Worm (Caenorhabditis elegans): ENCODE data around the gene ZK1320.11.

ZK1320.11 gene

ce11 chrII:9646122-9646555 lies 21.3 kb upstream of the ZK1320.11 start (continued):
- TF ChIP-seq Y56A3A.18 (GFP tag; IDR thresholded peaks at IDR 0.05), result no peak
- no peak for TF ChIP-seq aptf-2 (GFP tag; conservative IDR thresholded peaks at IDR 0.05)
- TF ChIP-seq attf-5 (GFP tag; optimal IDR thresholded peaks at IDR 0.05), result peak; percentile 67
- no peak for TF ChIP-seq ztf-22 (GFP tag; optimal IDR thresholded peaks at IDR 0.05)
- TF ChIP-seq madf-3 (GFP tag; IDR thresholded peaks at IDR 0.05), result no peak
- no peak for TF ChIP-seq lir-1 (GFP tag; conservative IDR thresholded peaks at IDR 0.05)
- TF ChIP-seq nfya-1 (tag; optimal IDR thresholded peaks at IDR 0.05; ENCODE audit: borderline replicate concordance, insufficient read depth), result no peak
- TF ChIP-seq ztf-3 (GFP tag; optimal IDR thresholded peaks at IDR 0.05), result no peak
- no peak for TF ChIP-seq fkh-3 (tag; optimal IDR thresholded peaks at IDR 0.05)
- no peak for TF ChIP-seq efl-1 (GFP tag; optimal IDR thresholded peaks at IDR 0.05)
- no peak for TF ChIP-seq cebp-1 (GFP tag; IDR thresholded peaks at IDR 0.05)
- peak; percentile 64 for TF ChIP-seq cebp-1 (tag; optimal IDR thresholded peaks at IDR 0.05)
- no peak for TF ChIP-seq T26A5.8 (tag; optimal IDR thresholded peaks at IDR 0.05)
- TF ChIP-seq mcd-1 (GFP tag; IDR thresholded peaks at IDR 0.05), result peak; percentile 60
- no peak for TF ChIP-seq D2030.7 (GFP tag; IDR thresholded peaks at IDR 0.05)
- peak; percentile 58; the same call in 1 of the 2 replicates for TF ChIP-seq dox-1 (GFP tag; IDR thresholded peaks at IDR 0.05)
- no peak for TF ChIP-seq hlh-12 (tag; optimal IDR thresholded peaks at IDR 0.05)
- no peak for TF ChIP-seq sdz-38 (tag; optimal IDR thresholded peaks at IDR 0.05)
- no peak for TF ChIP-seq ztf-6 (GFP tag; IDR thresholded peaks at IDR 0.05)
- TF ChIP-seq sptf-2 (GFP tag; optimal IDR thresholded peaks at IDR 0.05), result no peak
- TF ChIP-seq hrde-1 (tag; optimal IDR thresholded peaks at IDR 0.05; ENCODE audit: borderline replicate concordance), result no peak
- TF ChIP-seq F37B4.10 (GFP tag; IDR thresholded peaks at IDR 0.05), result no peak
- TF ChIP-seq hmg-20 (GFP tag; IDR thresholded peaks at IDR 0.05), result no peak
- TF ChIP-seq akir-1 (GFP tag; optimal IDR thresholded peaks at IDR 0.05), result no peak
- TF ChIP-seq F52B5.7 (tag; optimal IDR thresholded peaks at IDR 0.05), result no peak
- peak in 1 of 3 experiments; percentile 51 for TF ChIP-seq lin-35 (GFP tag; optimal IDR thresholded peaks at IDR 0.05)
- TF ChIP-seq tbp1 (GFP tag; optimal IDR thresholded peaks at IDR 0.05), result no peak
- no peak for TF ChIP-seq hlh-26 (GFP tag; conservative IDR thresholded peaks at IDR 0.05)
- no peak for TF ChIP-seq F57C9.4 (tag; optimal IDR thresholded peaks at IDR 0.05)
- no peak for TF ChIP-seq ztf-28 (GFP tag; IDR thresholded peaks at IDR 0.05)
- no peak for TF ChIP-seq Y53G8AR.9 (GFP tag; conservative IDR thresholded peaks at IDR 0.05)
- TF ChIP-seq attf-6 (GFP tag; IDR thresholded peaks at IDR 0.05), result no peak
- TF ChIP-seq egrh-3 (GFP tag; IDR thresholded peaks at IDR 0.05), result peak; percentile 46; the same call in 1 of the 2 replicates
- TF ChIP-seq snpc-1.3 (tag; optimal IDR thresholded peaks at IDR 0.05; ENCODE audit: insufficient read depth), result no peak
- peak; percentile 45 for TF ChIP-seq chd-7 (tag; optimal IDR thresholded peaks at IDR 0.05)
- no peak for TF ChIP-seq ceh-91 (GFP tag; IDR thresholded peaks at IDR 0.05)
- no peak for TF ChIP-seq ama-1 (optimal IDR thresholded peaks at IDR 0.05)
- TF ChIP-seq ama-1 (GFP tag; optimal IDR thresholded peaks at IDR 0.05), result no peak
- peak; percentile 37 for TF ChIP-seq lin-54 (GFP tag; optimal IDR thresholded peaks at IDR 0.05)
- peak; percentile 65; the same call in 1 of the 2 replicates for TF ChIP-seq rcor-1 (GFP tag; IDR thresholded peaks at IDR 0.05)
- TF ChIP-seq nfya-2 (GFP tag; IDR thresholded peaks at IDR 0.05), result no peak
- no peak for TF ChIP-seq ZK185.1 (tag; optimal IDR thresholded peaks at IDR 0.05; ENCODE audit: poor library complexity, severe bottlenecking)
- peak; percentile 10 for TF ChIP-seq nhr-27 (tag; optimal IDR thresholded peaks at IDR 0.05)
- peak; percentile 61 for TF ChIP-seq K12H6.12 (tag; optimal IDR thresholded peaks at IDR 0.05)
- TF ChIP-seq pha-4 (tag; optimal IDR thresholded peaks at IDR 0.05), result no peak
- TF ChIP-seq pbrm-1 (GFP tag; IDR thresholded peaks at IDR 0.05), result peak; percentile 21; the same call in 1 of the 2 replicates
